Worm (Caenorhabditis elegans): ENCODE data around the gene pgap-2.

- no peak for TF ChIP-seq lin-15B (tag; optimal IDR thresholded peaks at IDR 0.05)
- TF ChIP-seq lir-3 (tag; optimal IDR thresholded peaks at IDR 0.05; ENCODE audit: poor library complexity) = no peak
- no peak for TF ChIP-seq ceh-82 (tag; optimal IDR thresholded peaks at IDR 0.05)
These were observed 5.4 kb upstream of the pgap-2 start, which contains the start of gene sel-13 for ce11 chrIII:4699922-4700321.
